Worm (Caenorhabditis elegans): ENCODE data around the gene memi-3.

DNA sequence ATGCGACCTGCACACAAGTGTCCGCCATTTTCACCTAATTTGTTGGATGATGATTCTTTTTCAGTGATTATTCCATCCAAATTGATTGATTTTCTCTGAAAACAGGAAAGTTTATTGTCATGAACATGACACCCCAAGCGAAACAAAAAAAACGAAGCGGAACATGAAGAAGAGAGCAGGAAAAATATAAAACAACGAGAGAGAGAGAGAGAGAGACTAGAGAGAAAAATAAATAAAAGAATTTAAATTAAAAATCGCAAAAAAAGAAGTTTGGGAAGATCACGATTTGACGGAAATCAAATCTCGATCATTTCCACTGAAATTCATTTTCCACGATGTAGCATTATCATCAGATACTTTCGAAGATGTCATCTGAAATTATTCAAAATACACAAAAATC is 43.4 kb downstream of the memi-3 start, which contains the start of gene klp-12:
- TF ChIP-seq che-1 (tag; optimal IDR thresholded peaks at IDR 0.05) (no peak), syd-9 (tag; optimal IDR thresholded peaks at IDR 0.05) (no peak), tbx-7 (tag; optimal IDR thresholded peaks at IDR 0.05) (no peak), ceh-48 (tag; optimal IDR thresholded peaks at IDR 0.05) (no peak), ama-1 (optimal IDR thresholded peaks at IDR 0.05) (no peak)

Measured in whole organism, late embryonic.